Worm (Caenorhabditis elegans) whole organism, young adult: ENCODE measurements around the gene C29F7.1.

Experiments used
- B0261.1 ChIP-seq: sonication (generic microtip); optimal IDR thresholded peaks from 2 replicates; lab custom pipeline; 2016; ENCODE audit warnings: mild to moderate bottlenecking, missing genetic modification characterization, moderate library complexity, missing compliant biosample characterization
- D2030.7 ChIP-seq: fragments of 200-800 bp; sonication (Bioruptor generic); IDR thresholded peaks from 2 replicates; pipeline ENCODE4 v1.3.6; 2022; ENCODE audit warnings: missing genetic modification reagents, missing genetic modification characterization, missing compliant biosample characterization
- Y53G8AR.9 ChIP-seq: fragments of 200-800 bp; sonication (Bioruptor generic); conservative IDR thresholded peaks from 2 replicates; pipeline ENCODE4 v1.3.6; 2022; ENCODE audit warnings: missing genetic modification reagents, missing genetic modification characterization, missing compliant biosample characterization
- akir-1 ChIP-seq: fragments of 200-800 bp; sonication (Bioruptor generic); optimal IDR thresholded peaks from 2 replicates; lab custom pipeline; 2018; ENCODE audit warnings: mild to moderate bottlenecking, missing genetic modification characterization, moderate library complexity, missing compliant biosample characterization
- atf-7 ChIP-seq: sonication (generic microtip); optimal IDR thresholded peaks from 2 replicates; lab custom pipeline; 2017; ENCODE audit warnings: mild to moderate bottlenecking, missing genetic modification characterization, missing compliant biosample characterization
- athp-1 ChIP-seq: sonication (generic microtip); optimal IDR thresholded peaks from 2 replicates; lab custom pipeline; 2017; ENCODE audit warnings: mild to moderate bottlenecking, missing genetic modification characterization, missing compliant biosample characterization
- cebp-1 ChIP-seq, 2 experiments: fragments of 200-800 bp in 1 of 2; sonication (Bioruptor generic) in 1 of 2; sonication (generic microtip) in 1 of 2; IDR thresholded peaks in 1 of 2; optimal IDR thresholded peaks in 1 of 2; 2 replicates each; pipeline versions ENCODE4 v1.3.6 to Lab custom; 2017 to 2022; ENCODE audit warnings: missing compliant biosample characterization in 2 of 2, missing genetic modification characterization in 2 of 2, mild to moderate bottlenecking in 1 of 2, missing genetic modification reagents in 1 of 2, moderate library complexity in 1 of 2
- ceh-100 ChIP-seq: fragments of 200-800 bp; sonication (Bioruptor generic); IDR thresholded peaks from 2 replicates; pipeline ENCODE4 v1.3.6; 2022; ENCODE audit warnings: missing genetic modification reagents, missing genetic modification characterization, missing compliant biosample characterization
- ceh-58 ChIP-seq: fragments of 200-800 bp; sonication (Bioruptor generic); IDR thresholded peaks from 2 replicates; pipeline ENCODE4 v1.3.6; 2022; ENCODE audit warnings: missing genetic modification characterization, missing compliant biosample characterization
- ceh-79 ChIP-seq: sonication (generic microtip); optimal IDR thresholded peaks from 2 replicates; lab custom pipeline; 2017; ENCODE audit warnings: mild to moderate bottlenecking, missing genetic modification characterization, missing compliant biosample characterization
- die-1 ChIP-seq: sonication (generic microtip); optimal IDR thresholded peaks from 2 replicates; lab custom pipeline; 2016; ENCODE audit warnings: missing genotype, mild to moderate bottlenecking, missing genetic modification characterization, missing compliant biosample characterization
- dox-1 ChIP-seq: fragments of 200-800 bp; sonication (Bioruptor generic); IDR thresholded peaks from 2 replicates; pipeline ENCODE4 v1.3.6; 2022; ENCODE audit warnings: missing genetic modification reagents, missing genetic modification characterization, missing compliant biosample characterization
- efl-1 ChIP-seq: fragments of 150-350 bp; optimal IDR thresholded peaks from 2 replicates; lab custom pipeline; 2014; ENCODE audit warnings: missing biosample characterization, missing genetic modification reagents, missing genetic modification characterization
- egl-18 ChIP-seq: fragments of 200-800 bp; sonication (Bioruptor generic); IDR thresholded peaks from 2 replicates; pipeline ENCODE4 v1.3.6; 2022; ENCODE audit warnings: missing genetic modification reagents, missing genetic modification characterization, missing compliant biosample characterization
- ekl-4 ChIP-seq: fragments of 200-800 bp; sonication (Bioruptor generic); IDR thresholded peaks from 2 replicates; pipeline ENCODE4 v1.3.6; 2022; ENCODE audit warnings: missing genetic modification reagents, missing genetic modification characterization, missing compliant biosample characterization
- gei-17 ChIP-seq: fragments of 200-800 bp; sonication (Bioruptor generic); optimal IDR thresholded peaks from 2 replicates; lab custom pipeline; 2018; ENCODE audit warnings: mild to moderate bottlenecking, missing genetic modification characterization, missing compliant biosample characterization
- him-1 ChIP-seq: sonication (generic microtip); optimal IDR thresholded peaks from 2 replicates; lab custom pipeline; 2016; ENCODE audit warnings: missing genotype, missing genetic modification reagents, missing genetic modification characterization, missing compliant biosample characterization
- hlh-12 ChIP-seq: sonication (generic microtip); optimal IDR thresholded peaks from 2 replicates; lab custom pipeline; 2016; ENCODE audit warnings: missing genetic modification characterization, missing compliant biosample characterization
- hmg-1.2 ChIP-seq: fragments of 200-800 bp; sonication (Bioruptor generic); IDR thresholded peaks from 2 replicates; pipeline ENCODE4 v1.3.6; 2022; ENCODE audit warnings: missing genetic modification reagents, missing genetic modification characterization, missing compliant biosample characterization
- hmg-20 ChIP-seq: fragments of 200-800 bp; sonication (Bioruptor generic); IDR thresholded peaks from 2 replicates; pipeline ENCODE4 v1.3.6; 2022; ENCODE audit warnings: missing genetic modification reagents, missing genetic modification characterization, missing compliant biosample characterization
- lin-26 ChIP-seq: fragments of 200-800 bp; sonication (Bioruptor generic); IDR thresholded peaks from 2 replicates; pipeline ENCODE4 v1.3.6; 2022; ENCODE audit warnings: missing genetic modification reagents, missing genetic modification characterization, missing compliant biosample characterization
- lin-35 ChIP-seq, 3 experiments: fragments of 150-350 bp in 2 of 3; sonication (generic microtip) in 1 of 3; optimal IDR thresholded peaks; 2 replicates each; lab custom pipeline; 2014 to 2018; ENCODE audit warnings: missing biosample characterization in 3 of 3, missing genetic modification characterization in 3 of 3, missing genetic modification reagents in 3 of 3
- lin-40 ChIP-seq: sonication (generic microtip); optimal IDR thresholded peaks from 2 replicates; lab custom pipeline; 2016; ENCODE audit warnings: missing genetic modification characterization, mild to moderate bottlenecking, missing compliant biosample characterization, missing genotype, missing genetic modification reagents
- lsl-1 ChIP-seq: fragments of 200-800 bp; sonication (Bioruptor generic); optimal IDR thresholded peaks from 2 replicates; lab custom pipeline; 2018; ENCODE audit warnings: mild to moderate bottlenecking, missing genetic modification characterization, moderate library complexity, missing compliant biosample characterization
- madf-10 ChIP-seq: sonication (generic microtip); optimal IDR thresholded peaks from 2 replicates; lab custom pipeline; 2016; ENCODE audit warnings: mild to moderate bottlenecking, missing genetic modification characterization, missing compliant biosample characterization
- madf-3 ChIP-seq: fragments of 200-800 bp; sonication (Bioruptor generic); IDR thresholded peaks from 2 replicates; pipeline ENCODE4 v1.3.6; 2022; ENCODE audit warnings: missing genetic modification reagents, missing genetic modification characterization, missing compliant biosample characterization
- madf-6 ChIP-seq: fragments of 200-800 bp; sonication (Bioruptor generic); IDR thresholded peaks from 2 replicates; pipeline ENCODE4 v1.3.6; 2022; ENCODE audit warnings: missing genetic modification reagents, missing genetic modification characterization, missing compliant biosample characterization
- mes-4 ChIP-seq: sonication (generic microtip); optimal IDR thresholded peaks from 2 replicates; lab custom pipeline; 2016; ENCODE audit warnings: missing genotype, missing genetic modification characterization, missing compliant biosample characterization
- nfya-2 ChIP-seq: fragments of 200-800 bp; sonication (Bioruptor generic); IDR thresholded peaks from 2 replicates; pipeline ENCODE4 v1.3.6; 2022; ENCODE audit warnings: missing genetic modification reagents, missing genetic modification characterization, missing compliant biosample characterization
- nhr-90 ChIP-seq: sonication (generic microtip); optimal IDR thresholded peaks from 2 replicates; lab custom pipeline; 2016; ENCODE audit warnings: missing genotype, mild to moderate bottlenecking, missing genetic modification characterization, missing compliant biosample characterization
- pbrm-1 ChIP-seq: fragments of 200-800 bp; sonication (Bioruptor generic); IDR thresholded peaks from 2 replicates; pipeline ENCODE4 v1.3.6; 2022; ENCODE audit warnings: missing genetic modification reagents, missing genetic modification characterization, missing compliant biosample characterization
- rcor-1 ChIP-seq: fragments of 200-800 bp; sonication (Bioruptor generic); IDR thresholded peaks from 2 replicates; pipeline ENCODE4 v1.3.6; 2022; ENCODE audit warnings: missing genetic modification reagents, missing genetic modification characterization, missing compliant biosample characterization
- repo-1 ChIP-seq: sonication (generic microtip); optimal IDR thresholded peaks from 2 replicates; lab custom pipeline; 2017; ENCODE audit warnings: mild to moderate bottlenecking, missing genetic modification characterization, missing compliant biosample characterization
- rpc-1 ChIP-seq, 2 experiments: fragments of 150-350 bp in 1 of 2; sonication (generic microtip) in 1 of 2; optimal IDR thresholded peaks; 2 replicates each; lab custom pipeline; 2014 to 2018; ENCODE audit warnings: missing biosample characterization in 1 of 2, missing genetic modification characterization in 1 of 2, missing genetic modification reagents in 1 of 2, missing genotype in 1 of 2
- snpc-1.3 ChIP-seq: sonication (generic microtip); optimal IDR thresholded peaks from 2 replicates; lab custom pipeline; 2017; ENCODE audit warnings: missing genetic modification characterization, mild to moderate bottlenecking, missing compliant biosample characterization, antibody characterized with exemption, moderate library complexity, missing genotype, missing genetic modification reagents; ENCODE audit not compliant: insufficient read depth
- snpc-3.4 ChIP-seq: sonication (generic microtip); optimal IDR thresholded peaks from 2 replicates; lab custom pipeline; 2017; ENCODE audit warnings: missing genetic modification characterization, mild to moderate bottlenecking, missing compliant biosample characterization, antibody characterized with exemption, moderate library complexity, missing genotype, missing genetic modification reagents
- snpc-4 ChIP-seq, 5 experiments: fragments of 150-350 bp in 1 of 5; sonication (generic microtip) in 4 of 5; optimal IDR thresholded peaks; 2 replicates each; lab custom pipeline; 2014 to 2018; ENCODE audit warnings: missing genetic modification characterization in 5 of 5, missing biosample characterization in 3 of 5, antibody characterized with exemption in 2 of 5, mild to moderate bottlenecking in 2 of 5, missing compliant biosample characterization in 2 of 5, missing genotype in 2 of 5, moderate library complexity in 2 of 5, missing genetic modification reagents in 1 of 5
- somi-1 ChIP-seq: fragments of 200-800 bp; sonication (Bioruptor generic); optimal IDR thresholded peaks from 2 replicates; lab custom pipeline; 2018; ENCODE audit warnings: mild to moderate bottlenecking, missing genetic modification characterization, missing compliant biosample characterization
- tbp1 ChIP-seq: fragments of 200-800 bp; sonication (Bioruptor generic); optimal IDR thresholded peaks from 2 replicates; lab custom pipeline; 2018; ENCODE audit warnings: mild to moderate bottlenecking, missing genetic modification characterization, missing compliant biosample characterization
- tlf-1 ChIP-seq: fragments of 200-800 bp; sonication (Bioruptor generic); optimal IDR thresholded peaks from 2 replicates; lab custom pipeline; 2018; ENCODE audit warnings: mild to moderate bottlenecking, missing genetic modification characterization, missing compliant biosample characterization
- unc-62 ChIP-seq: fragments of 150-350 bp; optimal IDR thresholded peaks from 2 replicates; lab custom pipeline; 2014; ENCODE audit warnings: missing biosample characterization, missing genetic modification reagents, missing genetic modification characterization
- ztf-26 ChIP-seq: sonication (generic microtip); optimal IDR thresholded peaks from 2 replicates; lab custom pipeline; 2017; ENCODE audit warnings: missing genetic modification characterization, missing compliant biosample characterization
- ztf-28 ChIP-seq: fragments of 200-800 bp; sonication (Bioruptor generic); IDR thresholded peaks from 2 replicates; pipeline ENCODE4 v1.3.6; 2022; ENCODE audit warnings: missing genetic modification reagents, missing genetic modification characterization, missing compliant biosample characterization
- ztf-6 ChIP-seq: fragments of 200-800 bp; sonication (Bioruptor generic); IDR thresholded peaks from 2 replicates; pipeline ENCODE4 v1.3.6; 2022; ENCODE audit warnings: missing genetic modification reagents, missing genetic modification characterization, missing compliant biosample characterization

The C29F7.1 gene

ce11 chrX:13442446-13442845 lies 32.7 kb downstream of the C29F7.1 start (continued):
- peak; percentile 75 for TF ChIP-seq gei-17 (GFP tag; lab: Kevin White, UChicago)
- 0 out of 2 replicates have a peak, but pooled peaks have one; percentile 35 for TF ChIP-seq Y53G8AR.9
- TF ChIP-seq madf-10 (tag; lab: Kevin White, UChicago) = peak; percentile 43
- TF ChIP-seq, all 124 proteins: peak for 45

ce11 chrX:13443283-13443682 lies 33.5 kb downstream of the C29F7.1 start:
- no peak for TF ChIP-seq unc-62 (GFP tag; lab: Kevin White, UChicago)
- peak; percentile 39 for TF ChIP-seq mes-4
- TF ChIP-seq ztf-26 (tag; lab: Kevin White, UChicago) = no peak
- TF ChIP-seq pbrm-1 (GFP tag; lab: Robert Waterston, UW) = peak; percentile 76
- peak; percentile 32 for TF ChIP-seq nhr-90
- TF ChIP-seq die-1 (tag; lab: Kevin White, UChicago) = peak; percentile 64
- TF ChIP-seq Y53G8AR.9 = 0 out of 2 replicates have a peak, but pooled peaks have one; percentile 22
- TF ChIP-seq him-1 = peak; percentile 51
- TF ChIP-seq ztf-28 = no peak
- TF ChIP-seq snpc-4 (GFP tag; optimal IDR thresholded peaks at IDR 0.05; lab: Kevin White, UChicago) = peak; percentile 62
- peak in 2 of 4 experiments; percentile 36 to 58 for TF ChIP-seq snpc-4 (tag; optimal IDR thresholded peaks at IDR 0.05; lab: Kevin White, UChicago)
- TF ChIP-seq cebp-1 (GFP tag; IDR thresholded peaks at IDR 0.05; lab: Robert Waterston, UW) = no peak
- TF ChIP-seq cebp-1 (tag; optimal IDR thresholded peaks at IDR 0.05; lab: Kevin White, UChicago) = peak; percentile 1
- no peak for TF ChIP-seq ceh-58 (GFP tag; lab: Robert Waterston, UW)
- no peak for TF ChIP-seq repo-1
- TF ChIP-seq madf-6 (GFP tag; lab: Robert Waterston, UW) = 0 out of 2 replicates have a peak, but pooled peaks have one; percentile 18
- peak; percentile 45; the same call in 1 of the 2 replicates for TF ChIP-seq dox-1
- TF ChIP-seq rpc-1 (optimal IDR thresholded peaks at IDR 0.05; lab: Kevin White, UChicago) = peak; percentile 75
- peak; percentile 90 for TF ChIP-seq rpc-1 (tag; optimal IDR thresholded peaks at IDR 0.05; lab: Kevin White, UChicago)
- peak; percentile 62 for TF ChIP-seq rcor-1
- peak; percentile 55; the same call in 1 of the 2 replicates for TF ChIP-seq hmg-20 (GFP tag; lab: Robert Waterston, UW)
- no peak for TF ChIP-seq athp-1
- TF ChIP-seq hmg-1.2 = peak; percentile 44; the same call in 1 of the 2 replicates
- peak; percentile 84 for TF ChIP-seq tbp1 (GFP tag; lab: Kevin White, UChicago)
- TF ChIP-seq snpc-1.3 (tag; lab: Kevin White, UChicago) = peak; percentile 63
- peak; percentile 72 for TF ChIP-seq B0261.1 (tag; lab: Kevin White, UChicago)
- 0 out of 2 replicates have a peak, but pooled peaks have one; percentile 45 for TF ChIP-seq lin-26 (GFP tag; lab: Robert Waterston, UW)
- peak; percentile 92 for TF ChIP-seq D2030.7 (GFP tag; lab: Robert Waterston, UW)
- TF ChIP-seq nfya-2 (GFP tag; lab: Robert Waterston, UW) = no peak
- TF ChIP-seq egl-18 (GFP tag; lab: Robert Waterston, UW) = no peak
- no peak for TF ChIP-seq somi-1 (GFP tag; lab: Kevin White, UChicago)

ce11 chrX:13444267-13444666 lies 34.5 kb downstream of the C29F7.1 start:
- TF ChIP-seq B0261.1 (tag; lab: Kevin White, UChicago) (peak; percentile 71), lin-40 (tag; lab: Kevin White, UChicago) (no peak), lin-35 (GFP tag; optimal IDR thresholded peaks at IDR 0.05; lab: Kevin White, UChicago) (no peak), madf-3 (no peak), akir-1 (GFP tag; lab: Kevin White, UChicago) (no peak), pbrm-1 (GFP tag; lab: Robert Waterston, UW) (no peak), athp-1 (no peak), Y53G8AR.9 (no peak), efl-1 (no peak), lin-26 (GFP tag; lab: Robert Waterston, UW) (peak; percentile 59; the same call in 1 of the 2 replicates), lsl-1 (GFP tag; lab: Kevin White, UChicago) (no peak), hlh-12 (no peak), ekl-4 (GFP tag; lab: Robert Waterston, UW) (no peak), ceh-79 (no peak), ztf-6 (GFP tag; lab: Robert Waterston, UW) (no peak), tlf-1 (no peak), snpc-4 (GFP tag; optimal IDR thresholded peaks at IDR 0.05; lab: Kevin White, UChicago) (no peak), snpc-4 (tag; optimal IDR thresholded peaks at IDR 0.05; lab: Kevin White, UChicago) (peak in 1 of 4 experiments; percentile 36), snpc-3.4 (no peak), ceh-100 (GFP tag; lab: Robert Waterston, UW) (no peak), atf-7 (no peak), die-1 (tag; lab: Kevin White, UChicago) (peak; percentile 48)
